Fruit fly (Drosophila melanogaster) Kc167 (cell line): ENCODE results near the gene msl-1.

Experiments
- psq ChIP-seq: fragments of >200 bp; optimal IDR thresholded peaks from 2 replicates; lab custom pipeline; 2017; ENCODE audit warnings: missing external identifiers
- ttk ChIP-seq: sonication (Bioruptor generic); optimal IDR thresholded peaks from 2 replicates; lab custom pipeline; 2017; ENCODE audit warnings: missing external identifiers

DNA sequence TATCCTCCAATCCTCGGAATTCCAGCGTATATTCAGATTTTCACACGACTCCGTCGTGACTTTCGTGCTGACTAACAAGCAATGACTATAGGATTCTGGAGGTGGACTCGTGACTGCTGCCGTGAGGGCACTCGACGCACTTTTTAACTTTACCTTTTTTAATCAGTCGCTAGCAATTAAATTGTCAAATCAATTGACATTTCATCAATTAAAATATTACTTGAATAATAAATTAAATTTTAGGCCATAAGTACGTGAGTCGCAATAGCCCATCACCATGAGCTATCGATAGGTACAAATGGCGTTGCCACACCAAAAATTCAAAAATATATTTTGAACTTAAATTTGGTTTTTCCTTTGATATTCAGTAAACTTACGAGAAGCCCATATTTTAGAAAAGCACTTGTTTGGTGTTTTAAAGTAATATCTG is 17.0 kb upstream of the msl-1 start, which contains the start of gene Jwa:
- TF ChIP-seq ttk (lab: Kevin White, UChicago) = no peak
- TF ChIP-seq psq (lab: Kevin White, UChicago) = no peak
